Worm (Caenorhabditis elegans) whole organism, L2 larva: ENCODE data around the gene mecr-1.

Experiments used
- C34F6.9 ChIP-seq: fragments of 150-350 bp; optimal IDR thresholded peaks from 2 replicates; lab custom pipeline; 2014; ENCODE audit warnings: missing biosample characterization, missing genetic modification characterization
- R02D3.7 ChIP-seq: fragments of 150-350 bp; optimal IDR thresholded peaks from 2 replicates; lab custom pipeline; 2014; ENCODE audit warnings: missing biosample characterization, missing genetic modification characterization
- Y55F3AM.14 ChIP-seq: fragments of 200-800 bp; sonication (Bioruptor generic); optimal IDR thresholded peaks from 2 replicates; lab custom pipeline; 2018; ENCODE audit warnings: mild to moderate bottlenecking, missing genetic modification characterization, missing compliant biosample characterization
- ZK546.5 ChIP-seq: sonication (generic microtip); optimal IDR thresholded peaks from 2 replicates; lab custom pipeline; 2017; ENCODE audit warnings: missing biosample characterization, missing genetic modification characterization
- alr-1 ChIP-seq: fragments of 150-350 bp; optimal IDR thresholded peaks from 2 replicates; lab custom pipeline; 2014; ENCODE audit warnings: missing biosample characterization, missing genetic modification characterization
- ama-1 ChIP-seq: fragments of 150-350 bp; optimal IDR thresholded peaks from 2 replicates; lab custom pipeline; 2018; ENCODE audit warnings: inconsistent platforms
- blmp-1 ChIP-seq: sonication (generic microtip); optimal IDR thresholded peaks from 2 replicates; lab custom pipeline; 2017; ENCODE audit warnings: missing genetic modification characterization, mild to moderate bottlenecking, missing compliant biosample characterization, antibody characterized with exemption, moderate library complexity; ENCODE audit not compliant: insufficient read depth
- ceh-16 ChIP-seq: fragments of 150-350 bp; optimal IDR thresholded peaks from 2 replicates; lab custom pipeline; 2014; ENCODE audit warnings: missing biosample characterization, missing genetic modification characterization
- dmd-4 ChIP-seq: sonication (generic microtip); optimal IDR thresholded peaks from 2 replicates; lab custom pipeline; 2017; ENCODE audit warnings: missing biosample characterization, missing genetic modification characterization
- elt-1 ChIP-seq: fragments of 150-350 bp; optimal IDR thresholded peaks from 2 replicates; lab custom pipeline; 2014; ENCODE audit warnings: missing biosample characterization, missing genetic modification characterization
- elt-3 ChIP-seq: sonication (generic microtip); optimal IDR thresholded peaks from 2 replicates; lab custom pipeline; 2017; ENCODE audit warnings: missing biosample characterization, missing genetic modification characterization
- gmeb-1 ChIP-seq: fragments of 150-350 bp; optimal IDR thresholded peaks from 2 replicates; lab custom pipeline; 2014; ENCODE audit warnings: missing biosample characterization, missing genetic modification characterization
- lin-11 ChIP-seq: fragments of 150-350 bp; sonication (generic microtip); optimal IDR thresholded peaks from 2 replicates; lab custom pipeline; 2014; ENCODE audit warnings: missing biosample characterization, missing genetic modification characterization, inconsistent platforms, mixed read lengths
- lin-13 ChIP-seq: fragments of 150-350 bp; optimal IDR thresholded peaks from 2 replicates; lab custom pipeline; 2014; ENCODE audit warnings: missing biosample characterization, missing genetic modification reagents, missing genetic modification characterization
- lin-39 ChIP-seq: fragments of 150-350 bp; optimal IDR thresholded peaks from 2 replicates; lab custom pipeline; 2014; ENCODE audit warnings: missing biosample characterization, missing genetic modification reagents, missing genetic modification characterization
- lsy-2 ChIP-seq, 2 experiments: fragments of 150-350 bp in 1 of 2; sonication (generic microtip) in 1 of 2; optimal IDR thresholded peaks; 2 replicates each; lab custom pipeline; 2014 to 2017; ENCODE audit warnings: missing biosample characterization in 2 of 2, missing genetic modification characterization in 2 of 2
- mab-5 ChIP-seq: fragments of 150-350 bp; optimal IDR thresholded peaks from 2 replicates; lab custom pipeline; 2014; ENCODE audit warnings: missing biosample characterization, missing genetic modification characterization
- mbf-1 ChIP-seq: sonication (generic microtip); optimal IDR thresholded peaks from 2 replicates; lab custom pipeline; 2017; ENCODE audit warnings: missing biosample characterization, missing genetic modification characterization
- nhr-11 ChIP-seq: fragments of 150-350 bp; optimal IDR thresholded peaks from 2 replicates; lab custom pipeline; 2014; ENCODE audit warnings: missing biosample characterization, missing genetic modification characterization
- nhr-12 ChIP-seq: fragments of 150-350 bp; optimal IDR thresholded peaks from 2 replicates; lab custom pipeline; 2014; ENCODE audit warnings: missing biosample characterization, missing genetic modification characterization
- nhr-129 ChIP-seq: fragments of 150-350 bp; optimal IDR thresholded peaks from 2 replicates; lab custom pipeline; 2014; ENCODE audit warnings: missing biosample characterization, missing genetic modification characterization
- nhr-21 ChIP-seq: fragments of 150-350 bp; optimal IDR thresholded peaks from 2 replicates; lab custom pipeline; 2014; ENCODE audit warnings: missing biosample characterization, missing genetic modification characterization
- nhr-23 ChIP-seq: fragments of 150-350 bp; optimal IDR thresholded peaks from 2 replicates; lab custom pipeline; 2014; ENCODE audit warnings: missing biosample characterization, missing genetic modification reagents, missing genetic modification characterization
- nhr-237 ChIP-seq: fragments of 150-350 bp; optimal IDR thresholded peaks from 2 replicates; lab custom pipeline; 2014; ENCODE audit warnings: missing biosample characterization, missing genetic modification characterization
- nhr-25 ChIP-seq: fragments of 150-350 bp; sonication (generic microtip); optimal IDR thresholded peaks from 3 replicates; lab custom pipeline; 2014; ENCODE audit warnings: missing biosample characterization, missing genetic modification characterization
- nhr-6 ChIP-seq: fragments of 150-350 bp; optimal IDR thresholded peaks from 2 replicates; lab custom pipeline; 2014; ENCODE audit warnings: missing biosample characterization, missing genetic modification characterization
- nhr-77 ChIP-seq: fragments of 150-350 bp; optimal IDR thresholded peaks from 2 replicates; lab custom pipeline; 2014; ENCODE audit warnings: missing biosample characterization, missing genetic modification characterization
- peb-1 ChIP-seq: fragments of 150-350 bp; optimal IDR thresholded peaks from 2 replicates; lab custom pipeline; 2014; ENCODE audit warnings: missing biosample characterization, missing genetic modification characterization
- skn-1 ChIP-seq: sonication (generic microtip); optimal IDR thresholded peaks from 2 replicates; lab custom pipeline; 2017; ENCODE audit warnings: missing biosample characterization, missing genetic modification characterization
- sma-9 ChIP-seq, 2 experiments: fragments of 150-350 bp in 1 of 2; sonication (generic microtip) in 1 of 2; optimal IDR thresholded peaks; 2 replicates each; lab custom pipeline; 2014 to 2016; ENCODE audit warnings: missing genetic modification characterization in 2 of 2, mild to moderate bottlenecking in 1 of 2, missing biosample characterization in 1 of 2, missing compliant biosample characterization in 1 of 2, missing genetic modification reagents in 1 of 2, moderate library complexity in 1 of 2
- zag-1 ChIP-seq: fragments of 150-350 bp; optimal IDR thresholded peaks from 2 replicates; lab custom pipeline; 2014; ENCODE audit warnings: missing biosample characterization, missing genetic modification characterization
- ztf-11 ChIP-seq: sonication (generic microtip); optimal IDR thresholded peaks from 2 replicates; lab custom pipeline; 2017; ENCODE audit warnings: missing biosample characterization, missing genetic modification characterization
- ztf-4 ChIP-seq: fragments of 150-350 bp; optimal IDR thresholded peaks from 2 replicates; lab custom pipeline; 2014; ENCODE audit warnings: missing biosample characterization, missing genetic modification characterization

mecr-1 gene

ce11 chrII:13188084-13188483 lies 970 bp upstream of the mecr-1 start:
- TF ChIP-seq nhr-23 (tag; lab: Kevin White, UChicago) = no peak
- TF ChIP-seq peb-1 (tag; lab: Kevin White, UChicago) = no peak
- TF ChIP-seq ztf-4 (tag; lab: Kevin White, UChicago) = no peak
- TF ChIP-seq zag-1 (tag; lab: Kevin White, UChicago) = no peak
- no peak for TF ChIP-seq mab-5 (tag; lab: Kevin White, UChicago)
- TF ChIP-seq blmp-1 (tag; lab: Kevin White, UChicago) = no peak
- no peak for TF ChIP-seq nhr-77
- no peak for TF ChIP-seq sma-9 (GFP tag; optimal IDR thresholded peaks at IDR 0.05; lab: Kevin White, UChicago)
- TF ChIP-seq sma-9 (tag; optimal IDR thresholded peaks at IDR 0.05; lab: Kevin White, UChicago) = no peak
- no peak for TF ChIP-seq nhr-21 (tag; lab: Kevin White, UChicago)
- TF ChIP-seq, all 48 proteins: peak for 0

- no peak for TF ChIP-seq nhr-77
- no peak for TF ChIP-seq lsy-2 (tag; optimal IDR thresholded peaks at IDR 0.05; lab: Kevin White, UChicago)
- TF ChIP-seq nhr-237 (tag; lab: Kevin White, UChicago) = no peak
- no peak for TF ChIP-seq lin-13 (GFP tag; lab: Kevin White, UChicago)
- TF ChIP-seq, all 48 proteins: peak for 0
Measured at ce11 chrII:13184129-13184528, 3.0 kb downstream of the mecr-1 start, which contains the start of gene W09H1.3. TSS of gene W09H1.3 (plus strand) at chrII:13184429.

- TF ChIP-seq Y55F3AM.14 (GFP tag; lab: Kevin White, UChicago) (no peak), nhr-21 (tag; lab: Kevin White, UChicago) (no peak), elt-1 (tag; lab: Kevin White, UChicago) (no peak), ama-1 (lab: Kevin White, UChicago) (no peak), ZK546.5 (tag; lab: Kevin White, UChicago) (no peak), nhr-12 (tag; lab: Kevin White, UChicago) (no peak), ztf-11 (tag; lab: Kevin White, UChicago) (no peak), nhr-6 (no peak), nhr-129 (no peak), C34F6.9 (tag; lab: Kevin White, UChicago) (no peak), R02D3.7 (no peak)
Measured at ce11 chrII:13183228-13183755, 3.8 kb downstream of the mecr-1 start, which contains the start of the genes W09H1.4 and his-73. TSS of gene W09H1.4 (plus strand) at chrII:13183528. TSS of gene his-73 (plus strand) at chrII:13183705.

- TF ChIP-seq nhr-25 (tag; lab: Kevin White, UChicago) = no peak
- TF ChIP-seq gmeb-1 (tag; lab: Kevin White, UChicago) = no peak
- no peak for TF ChIP-seq skn-1
- TF ChIP-seq nhr-12 (tag; lab: Kevin White, UChicago) = no peak
- no peak for TF ChIP-seq peb-1 (tag; lab: Kevin White, UChicago)
- no peak for TF ChIP-seq ZK546.5 (tag; lab: Kevin White, UChicago)
- no peak for TF ChIP-seq dmd-4 (tag; lab: Kevin White, UChicago)
- no peak for TF ChIP-seq nhr-129
- TF ChIP-seq, all 48 proteins: peak for 0
Measured at ce11 chrII:13181465-13181864, 5.6 kb downstream of the mecr-1 start, which contains the start of gene W09H1.1. TSS of gene W09H1.1 (minus strand) at chrII:13181565.

ce11 chrII:13174435-13174834 lies 12.7 kb downstream of the mecr-1 start:
- TF ChIP-seq ceh-16 (tag; lab: Kevin White, UChicago) (no peak), elt-3 (tag; lab: Kevin White, UChicago) (no peak), ztf-4 (tag; lab: Kevin White, UChicago) (no peak), sma-9 (GFP tag; optimal IDR thresholded peaks at IDR 0.05; lab: Kevin White, UChicago) (no peak), sma-9 (tag; optimal IDR thresholded peaks at IDR 0.05; lab: Kevin White, UChicago) (no peak), nhr-12 (tag; lab: Kevin White, UChicago) (no peak), mab-5 (tag; lab: Kevin White, UChicago) (no peak), lin-39 (tag; lab: Kevin White, UChicago) (no peak), alr-1 (tag; lab: Kevin White, UChicago) (no peak), mbf-1 (tag; lab: Kevin White, UChicago) (no peak), nhr-129 (no peak), C34F6.9 (tag; lab: Kevin White, UChicago) (no peak), nhr-25 (tag; lab: Kevin White, UChicago) (no peak), nhr-11 (no peak), nhr-237 (tag; lab: Kevin White, UChicago) (no peak), lin-11 (no peak)
